Fruit fly (Drosophila melanogaster) whole organism, pupa: Measurements from ENCODE around the gene Uros1.
A peak's percentile ranks its signal among the peaks of the same experiment; 100 is the strongest.

ENCODE experiments used
- CG10348 ChIP-seq: fragments of 200-800 bp; sonication (Bioruptor generic); IDR thresholded peaks from 2 replicates; pipeline ENCODE4 v1.3.6; 2022; ENCODE audit warnings: missing biosample characterization, missing genetic modification characterization
- CG12605 ChIP-seq: fragments of 200-800 bp; sonication (Bioruptor generic); IDR thresholded peaks from 2 replicates; pipeline ENCODE4 v1.3.6; 2022; ENCODE audit warnings: missing biosample characterization, missing genetic modification characterization
- CG13204 ChIP-seq: fragments of 200-800 bp; sonication (Bioruptor generic); optimal IDR thresholded peaks from 2 replicates; lab custom pipeline; 2018; ENCODE audit warnings: missing biosample characterization, mild to moderate bottlenecking, missing genetic modification characterization, moderate library complexity
- CG14655 ChIP-seq: fragments of 200-800 bp; sonication (Bioruptor generic); optimal IDR thresholded peaks from 3 replicates; lab custom pipeline; 2017; ENCODE audit warnings: mild to moderate bottlenecking, missing biosample characterization, missing genetic modification reagents, missing genetic modification characterization
- CG15710 ChIP-seq: fragments of 200-800 bp; sonication (Bioruptor generic); optimal IDR thresholded peaks from 2 replicates; lab custom pipeline; 2018; ENCODE audit warnings: missing biosample characterization, mild to moderate bottlenecking, missing genetic modification characterization, moderate library complexity
- CG17806 ChIP-seq: fragments of 200-800 bp; sonication (Bioruptor generic); optimal IDR thresholded peaks from 2 replicates; lab custom pipeline; 2018; ENCODE audit warnings: missing biosample characterization, mild to moderate bottlenecking, missing genetic modification characterization, moderate library complexity
- CG32121 ChIP-seq: fragments of 200-800 bp; sonication (Bioruptor generic); IDR thresholded peaks from 2 replicates; pipeline ENCODE4 v1.3.6; 2022; ENCODE audit warnings: missing biosample characterization, missing genetic modification characterization
- CG34367 ChIP-seq: fragments of 200-800 bp; sonication (Bioruptor generic); optimal IDR thresholded peaks from 2 replicates; lab custom pipeline; 2018; ENCODE audit warnings: missing biosample characterization, mild to moderate bottlenecking, missing genetic modification characterization
- CG4496 ChIP-seq: fragments of 200-800 bp; sonication (Bioruptor generic); IDR thresholded peaks from 3 replicates; pipeline ENCODE4 v1.3.6; 2022; ENCODE audit warnings: missing biosample characterization, missing genetic modification characterization
- CG8159 ChIP-seq: fragments of 200-800 bp; sonication (Bioruptor generic); optimal IDR thresholded peaks from 3 replicates; lab custom pipeline; 2018; ENCODE audit warnings: missing biosample characterization, mild to moderate bottlenecking, missing genetic modification characterization, moderate library complexity
- CG8301 ChIP-seq: fragments of 200-800 bp; sonication (Bioruptor generic); optimal IDR thresholded peaks from 2 replicates; lab custom pipeline; 2018; ENCODE audit warnings: missing biosample characterization, mild to moderate bottlenecking, missing genetic modification characterization
- CG9948 ChIP-seq: fragments of 200-800 bp; sonication (Bioruptor generic); optimal IDR thresholded peaks from 2 replicates; lab custom pipeline; 2018; ENCODE audit warnings: missing biosample characterization, mild to moderate bottlenecking, missing genetic modification characterization, moderate library complexity
- D1 ChIP-seq: fragments of 200-800 bp; sonication (Bioruptor generic); optimal IDR thresholded peaks from 2 replicates; lab custom pipeline; 2018; ENCODE audit warnings: missing biosample characterization, mild to moderate bottlenecking, missing genetic modification characterization, moderate library complexity
- EcR ChIP-seq: fragments of 200-800 bp; sonication (Bioruptor generic); optimal IDR thresholded peaks from 3 replicates; lab custom pipeline; 2019; ENCODE audit warnings: missing biosample characterization, missing genetic modification characterization, mild to moderate bottlenecking, moderate library complexity, missing genetic modification reagents
- Ets98B ChIP-seq: fragments of 200-800 bp; sonication (Bioruptor generic); IDR thresholded peaks from 2 replicates; pipeline ENCODE4 v1.3.6; 2022; ENCODE audit warnings: missing biosample characterization, missing genetic modification characterization
- Pif1A ChIP-seq: fragments of 200-800 bp; sonication (Bioruptor generic); optimal IDR thresholded peaks from 3 replicates; lab custom pipeline; 2016; ENCODE audit warnings: missing biosample characterization, missing genetic modification characterization
- Pif1B ChIP-seq: fragments of 200-800 bp; sonication (Bioruptor generic); optimal IDR thresholded peaks from 3 replicates; lab custom pipeline; 2016; ENCODE audit warnings: missing biosample characterization, missing genetic modification characterization
- Snoo ChIP-seq: fragments of 200-800 bp; sonication (Bioruptor generic); optimal IDR thresholded peaks from 3 replicates; lab custom pipeline; 2017; ENCODE audit warnings: missing biosample characterization, mild to moderate bottlenecking, missing genetic modification characterization, inconsistent platforms
- fd96Ca ChIP-seq: fragments of 200-800 bp; sonication (Bioruptor generic); IDR thresholded peaks from 3 replicates; pipeline ENCODE4 v1.3.6; 2022; ENCODE audit warnings: missing biosample characterization, missing genetic modification characterization
- gl ChIP-seq: fragments of 200-800 bp; sonication (Bioruptor generic); optimal IDR thresholded peaks from 2 replicates; lab custom pipeline; 2018; ENCODE audit warnings: missing biosample characterization, mild to moderate bottlenecking, missing genetic modification characterization
- rn ChIP-seq: fragments of 200-800 bp; sonication (Bioruptor generic); IDR thresholded peaks from 2 replicates; pipeline ENCODE4 v1.3.6; 2022; ENCODE audit warnings: missing biosample characterization, missing genetic modification characterization

Gene Uros1

DNA sequence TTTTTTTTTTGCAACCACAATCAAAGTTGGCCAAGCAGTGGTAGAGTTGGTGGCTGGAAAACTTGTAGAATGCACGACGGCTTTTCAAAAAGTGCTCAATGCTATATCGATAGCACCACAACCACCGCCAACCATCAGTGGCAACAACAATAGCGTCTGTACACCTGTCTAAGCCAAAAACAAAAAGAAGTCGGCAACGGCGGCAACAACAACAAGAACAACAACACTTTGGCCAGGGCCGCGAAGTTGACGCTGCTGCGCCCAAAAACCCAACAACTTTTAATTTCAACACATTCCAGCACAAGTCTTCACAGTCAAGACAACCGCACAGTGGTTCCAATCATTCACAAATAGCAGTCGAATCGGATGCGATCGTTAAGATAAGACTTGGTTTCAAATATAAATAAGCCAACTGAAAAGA is 36.9 kb downstream of the Uros1 start:
- TF ChIP-seq Pif1A (no peak), Snoo (tag; lab: Kevin White, UChicago) (no peak), CG4496 (GFP tag; lab: Robert Waterston, UW) (no peak), D1 (tag; lab: Kevin White, UChicago) (no peak), gl (tag; lab: Kevin White, UChicago) (no peak), CG14655 (no peak), CG15710 (tag; lab: Kevin White, UChicago) (no peak), CG9948 (tag; lab: Kevin White, UChicago) (no peak), CG13204 (GFP tag; lab: Kevin White, UChicago) (no peak), fd96Ca (GFP tag; lab: Robert Waterston, UW) (no peak), CG10348 (no peak), CG32121 (GFP tag; lab: Robert Waterston, UW) (no peak), Pif1B (no peak), rn (GFP tag; lab: Robert Waterston, UW) (no peak), CG8301 (tag; lab: Kevin White, UChicago) (no peak)

DNA sequence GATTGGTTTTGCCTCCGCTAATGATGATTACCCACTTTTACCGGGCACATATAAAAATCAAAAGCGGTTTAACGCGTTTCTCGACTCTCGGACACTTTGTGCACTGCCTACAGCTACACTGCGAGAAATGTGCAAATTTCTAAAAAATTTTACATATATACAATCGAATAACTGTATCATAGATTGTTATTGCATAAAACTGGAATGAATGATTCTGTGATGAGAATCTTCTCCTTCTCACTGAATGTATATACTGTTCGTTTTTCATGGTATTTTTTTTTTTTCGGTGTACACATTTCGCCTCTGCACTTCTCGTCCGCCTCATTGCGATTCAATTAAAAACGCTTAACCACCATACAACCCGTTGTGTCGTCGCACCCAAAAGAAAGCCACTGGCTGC is 38.8 kb downstream of the Uros1 start:
- peak; percentile 87 for TF ChIP-seq CG32121 (GFP tag; lab: Robert Waterston, UW)
- TF ChIP-seq CG12605 (GFP tag; lab: Robert Waterston, UW): peak; percentile 87
- peak; percentile 88 for TF ChIP-seq fd96Ca (GFP tag; lab: Robert Waterston, UW)
- peak; percentile 71 for TF ChIP-seq CG34367 (tag; lab: Kevin White, UChicago)
- peak; percentile 93 for TF ChIP-seq CG4496 (GFP tag; lab: Robert Waterston, UW)
- TF ChIP-seq CG8159 (tag; lab: Kevin White, UChicago): peak; percentile 79
- peak; percentile 68 for TF ChIP-seq CG9948 (tag; lab: Kevin White, UChicago)
- peak; percentile 28 for TF ChIP-seq gl (tag; lab: Kevin White, UChicago)
- no peak for TF ChIP-seq D1 (tag; lab: Kevin White, UChicago)
- TF ChIP-seq CG10348: peak; percentile 57; the same call in 1 of the 2 replicates
- peak; percentile 31 for TF ChIP-seq CG13204 (GFP tag; lab: Kevin White, UChicago)
- peak; percentile 85 for TF ChIP-seq Snoo (tag; lab: Kevin White, UChicago)
- peak; percentile 73 for TF ChIP-seq CG17806 (tag; lab: Kevin White, UChicago)
- TF ChIP-seq rn (GFP tag; lab: Robert Waterston, UW): peak; percentile 76
- peak; percentile 78 for TF ChIP-seq CG15710 (tag; lab: Kevin White, UChicago)
- TF ChIP-seq CG14655: peak; percentile 91
- peak; percentile 93 for TF ChIP-seq Ets98B
- peak; percentile 90 for TF ChIP-seq CG8301 (tag; lab: Kevin White, UChicago)
- peak; percentile 89 for TF ChIP-seq Pif1A
- TF ChIP-seq EcR (GFP tag; lab: Kevin White, UChicago): peak; percentile 28
- peak; percentile 87 for TF ChIP-seq Pif1B

- TF ChIP-seq Pif1B (no peak), CG8301 (tag; lab: Kevin White, UChicago) (no peak), CG12605 (GFP tag; lab: Robert Waterston, UW) (no peak), gl (tag; lab: Kevin White, UChicago) (no peak), Ets98B (no peak), CG10348 (no peak), CG9948 (tag; lab: Kevin White, UChicago) (no peak), fd96Ca (GFP tag; lab: Robert Waterston, UW) (no peak)
Measured at dm6 chrX:8859517-8859916, 40.5 kb downstream of the Uros1 start.

- TF ChIP-seq Snoo (tag; lab: Kevin White, UChicago): no peak
- no peak for TF ChIP-seq CG13204 (GFP tag; lab: Kevin White, UChicago)
- TF ChIP-seq gl (tag; lab: Kevin White, UChicago): no peak
- TF ChIP-seq Pif1B: no peak
- TF ChIP-seq EcR (GFP tag; lab: Kevin White, UChicago): no peak
- no peak for TF ChIP-seq CG8159 (tag; lab: Kevin White, UChicago)
- no peak for TF ChIP-seq Ets98B
- TF ChIP-seq CG9948 (tag; lab: Kevin White, UChicago): no peak
- no peak for TF ChIP-seq CG4496 (GFP tag; lab: Robert Waterston, UW)
- TF ChIP-seq CG34367 (tag; lab: Kevin White, UChicago): no peak
- TF ChIP-seq CG32121 (GFP tag; lab: Robert Waterston, UW): no peak
- no peak for TF ChIP-seq fd96Ca (GFP tag; lab: Robert Waterston, UW)
- no peak for TF ChIP-seq Pif1A
- no peak for TF ChIP-seq CG15710 (tag; lab: Kevin White, UChicago)
Measured at dm6 chrX:8858679-8859078, 41.4 kb downstream of the Uros1 start.

DNA sequence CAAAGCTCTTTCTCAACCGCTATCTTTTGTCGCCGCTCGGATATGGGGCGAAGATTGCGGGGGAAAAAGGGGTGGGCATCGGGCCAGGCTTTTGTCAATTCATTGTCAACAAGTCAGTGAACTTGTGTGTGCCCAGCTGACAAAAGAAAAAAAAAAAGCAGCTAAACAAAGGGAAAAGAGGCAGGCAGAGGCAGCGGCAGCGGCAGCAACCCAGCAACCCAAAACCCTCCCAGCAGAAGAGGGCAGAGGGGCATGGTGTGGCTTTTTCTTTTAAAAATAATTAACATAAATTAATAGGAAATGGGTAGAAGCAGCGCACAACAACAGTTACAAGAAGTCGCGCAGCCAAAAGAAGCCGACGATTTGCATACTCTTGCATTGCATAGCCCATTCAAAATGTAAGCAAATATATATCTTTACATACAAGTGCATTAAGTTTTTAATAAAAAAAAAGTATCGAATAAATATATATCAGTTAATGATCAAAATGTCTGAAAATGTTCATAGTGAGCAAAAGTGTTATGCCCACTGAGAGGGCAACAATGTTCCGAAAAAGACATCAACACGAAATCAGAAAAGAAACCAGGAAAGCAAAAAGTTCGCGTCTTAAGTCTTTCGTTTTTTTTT is 42.9 kb downstream of the Uros1 start:
- no peak for TF ChIP-seq Ets98B
- TF ChIP-seq Snoo (tag; lab: Kevin White, UChicago): peak; percentile 6
- no peak for TF ChIP-seq CG34367 (tag; lab: Kevin White, UChicago)
- TF ChIP-seq EcR (GFP tag; lab: Kevin White, UChicago): peak; percentile 44
- peak; percentile 58 for TF ChIP-seq Pif1B
- no peak for TF ChIP-seq CG10348
- TF ChIP-seq, all 21 proteins: peak for 3

dm6 chrX:8852170-8852569 is 47.9 kb downstream of the Uros1 start:
- TF ChIP-seq CG8159 (tag; lab: Kevin White, UChicago): no peak
- TF ChIP-seq CG10348: no peak
- TF ChIP-seq CG14655: peak; percentile 17
- no peak for TF ChIP-seq rn (GFP tag; lab: Robert Waterston, UW)
- TF ChIP-seq EcR (GFP tag; lab: Kevin White, UChicago): no peak
- TF ChIP-seq CG15710 (tag; lab: Kevin White, UChicago): no peak
- no peak for TF ChIP-seq CG13204 (GFP tag; lab: Kevin White, UChicago)
- TF ChIP-seq CG34367 (tag; lab: Kevin White, UChicago): no peak
- peak; percentile 45; the same call in 1 of the 3 replicates for TF ChIP-seq fd96Ca (GFP tag; lab: Robert Waterston, UW)
- no peak for TF ChIP-seq D1 (tag; lab: Kevin White, UChicago)
- TF ChIP-seq Ets98B: no peak
- TF ChIP-seq Pif1A: no peak
- TF ChIP-seq gl (tag; lab: Kevin White, UChicago): no peak
- TF ChIP-seq CG32121 (GFP tag; lab: Robert Waterston, UW): peak; percentile 65
- peak; percentile 14 for TF ChIP-seq CG8301 (tag; lab: Kevin White, UChicago)
